Worm (Caenorhabditis elegans) whole organism, L1 larva: Measurements from ENCODE around the gene C33D9.13.

Source experiments
- dpl-1 ChIP-seq, 3 experiments: fragments of 150-350 bp in 2 of 3; sonication (generic microtip) in 1 of 3; optimal IDR thresholded peaks; 2 replicates each; lab custom pipeline; 2014 to 2017; ENCODE audit warnings: missing biosample characterization in 3 of 3, missing genetic modification characterization in 3 of 3, missing genetic modification reagents in 3 of 3
- dsc-1 ChIP-seq: sonication (generic microtip); optimal IDR thresholded peaks from 2 replicates; lab custom pipeline; 2016; ENCODE audit warnings: mild to moderate bottlenecking, missing genetic modification characterization, missing compliant biosample characterization
- efl-3 ChIP-seq: fragments of 200-800 bp; sonication (Bioruptor generic); optimal IDR thresholded peaks from 2 replicates; lab custom pipeline; 2018; ENCODE audit warnings: mild to moderate bottlenecking, missing genetic modification characterization, missing compliant biosample characterization
- fos-1 ChIP-seq: fragments of 150-350 bp; optimal IDR thresholded peaks from 2 replicates; lab custom pipeline; 2014; ENCODE audit warnings: missing biosample characterization, missing genetic modification characterization
- lir-3 ChIP-seq: sonication (generic microtip); optimal IDR thresholded peaks from 2 replicates; lab custom pipeline; 2016; ENCODE audit warnings: mild to moderate bottlenecking, missing genetic modification characterization, moderate library complexity, missing compliant biosample characterization; ENCODE audit not compliant: poor library complexity
- mep-1 ChIP-seq: fragments of 150-350 bp; optimal IDR thresholded peaks from 2 replicates; lab custom pipeline; 2014; ENCODE audit warnings: missing biosample characterization, missing genetic modification characterization
- nhr-237 ChIP-seq: fragments of 150-350 bp; optimal IDR thresholded peaks from 2 replicates; lab custom pipeline; 2014; ENCODE audit warnings: missing biosample characterization, missing genetic modification characterization
- nhr-28 ChIP-seq: fragments of 150-350 bp; optimal IDR thresholded peaks from 2 replicates; lab custom pipeline; 2014; ENCODE audit warnings: missing biosample characterization, missing genetic modification characterization
- nhr-71 ChIP-seq: sonication (generic microtip); optimal IDR thresholded peaks from 2 replicates; lab custom pipeline; 2016; ENCODE audit warnings: mild to moderate bottlenecking, missing genetic modification characterization, moderate library complexity, missing compliant biosample characterization
- nhr-76 ChIP-seq: sonication (generic microtip); optimal IDR thresholded peaks from 2 replicates; lab custom pipeline; 2017; ENCODE audit warnings: missing biosample characterization, missing genetic modification characterization
- pqm-1 ChIP-seq: sonication (generic microtip); optimal IDR thresholded peaks from 3 replicates; lab custom pipeline; 2017; ENCODE audit warnings: missing biosample characterization, missing genetic modification characterization

DNA sequence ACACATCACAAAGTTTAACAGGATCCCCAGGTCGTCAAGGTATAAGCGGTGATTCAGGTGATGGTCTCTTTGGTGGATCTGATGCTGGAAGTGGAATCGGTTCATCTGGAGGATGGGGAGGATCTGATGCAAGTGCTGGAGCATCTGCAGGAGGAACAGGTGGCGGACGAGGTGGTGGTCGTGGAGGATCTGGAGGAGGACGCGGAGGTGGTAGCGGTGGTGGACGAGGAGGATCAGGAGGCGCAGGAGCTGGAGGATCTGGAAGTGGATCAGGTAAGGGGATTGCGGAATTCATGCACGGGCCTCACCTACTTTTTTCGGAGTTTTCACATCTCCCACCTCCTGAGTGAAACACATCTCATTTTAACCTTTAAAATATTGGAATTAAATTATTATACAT lies 31.5 kb upstream of the C33D9.13 start:
- TF ChIP-seq nhr-28 (no peak), nhr-76 (tag; lab: Kevin White, UChicago) (no peak), lir-3 (no peak), nhr-237 (tag; lab: Kevin White, UChicago) (no peak), dpl-1 (GFP tag; optimal IDR thresholded peaks at IDR 0.05; lab: Kevin White, UChicago) (no peak), pqm-1 (tag; lab: Kevin White, UChicago) (no peak), nhr-71 (tag; lab: Kevin White, UChicago) (no peak), mep-1 (tag; lab: Kevin White, UChicago) (no peak), dsc-1 (tag; lab: Kevin White, UChicago) (no peak), fos-1 (no peak), efl-3 (GFP tag; lab: Kevin White, UChicago) (no peak)
